Fruit fly (Drosophila melanogaster): ENCODE measurements around the gene Spn28F.

The Spn28F gene

dm6 chr2L:8204996-8205567 is 36.5 kb downstream of the Spn28F start, which contains the start of gene SLC5A11 (continued):
- TF ChIP-seq Nf-YA (GFP tag; IDR thresholded peaks at IDR 0.05) (peak; percentile 77), CG16813 (GFP tag; IDR thresholded peaks at IDR 0.05; ENCODE audit: partially characterized antibody) (no peak), Optix (GFP tag; IDR thresholded peaks at IDR 0.05) (peak; percentile 68; the same call in 2 of the 3 replicates), Atf-2 (GFP tag; optimal IDR thresholded peaks at IDR 0.05) (peak; percentile 95), CG12219 (GFP tag; optimal IDR thresholded peaks at IDR 0.05) (peak; percentile 93), CG7963 (GFP tag; IDR thresholded peaks at IDR 0.05; ENCODE audit: partially characterized antibody) (no peak), CG34224 (GFP tag; IDR thresholded peaks at IDR 0.05; ENCODE audit: partially characterized antibody) (no peak), tgo (GFP tag; IDR thresholded peaks at IDR 0.05) (peak; percentile 98), CG9876 (GFP tag; optimal IDR thresholded peaks at IDR 0.05) (peak; percentile 54), CG5245 (GFP tag; optimal IDR thresholded peaks at IDR 0.05) (peak; percentile 99), NK7.1 (GFP tag; optimal IDR thresholded peaks at IDR 0.05) (peak; percentile 97), sr (GFP tag; IDR thresholded peaks at IDR 0.05) (peak; percentile 93), C15 (GFP tag; IDR thresholded peaks at IDR 0.05) (peak; percentile 97), Ets97D (GFP tag; optimal IDR thresholded peaks at IDR 0.05) (peak; percentile 96), CG8924 (tag; optimal IDR thresholded peaks at IDR 0.05) (peak; percentile 100), CG6272 (GFP tag; IDR thresholded peaks at IDR 0.05) (peak; percentile 93), grn (GFP tag; optimal IDR thresholded peaks at IDR 0.05) (peak; percentile 97), CG2129 (GFP tag; IDR thresholded peaks at IDR 0.05; ENCODE audit: partially characterized antibody) (no peak), nau (GFP tag; optimal IDR thresholded peaks at IDR 0.05) (peak; percentile 98), CG9797 (GFP tag; optimal IDR thresholded peaks at IDR 0.05) (peak; percentile 19), E2f1 (GFP tag; IDR thresholded peaks at IDR 0.05) (peak; percentile 97), ci (GFP tag; IDR thresholded peaks at IDR 0.05) (peak; percentile 95), phol (tag; optimal IDR thresholded peaks at IDR 0.05) (peak; percentile 92), sqz (GFP tag; optimal IDR thresholded peaks at IDR 0.05) (peak; percentile 89), CG8290 (GFP tag; optimal IDR thresholded peaks at IDR 0.05) (peak; percentile 93), CG8290 (tag; optimal IDR thresholded peaks at IDR 0.05) (peak in 1 of 2 experiments; percentile 57), CG9437 (GFP tag; optimal IDR thresholded peaks at IDR 0.05) (peak; percentile 93), crol (GFP tag; IDR thresholded peaks at IDR 0.05) (0 out of 2 replicates have a peak, but pooled peaks have one; percentile 19), CG10274 (GFP tag; optimal IDR thresholded peaks at IDR 0.05) (peak; percentile 84), Chrac-16 (GFP tag; optimal IDR thresholded peaks at IDR 0.05) (peak; percentile 87), Aef1 (GFP tag; IDR thresholded peaks at IDR 0.05) (peak; percentile 100), CG18476 (GFP tag; optimal IDR thresholded peaks at IDR 0.05) (peak; percentile 99), unpg (GFP tag; optimal IDR thresholded peaks at IDR 0.05) (peak; percentile 85), prd (optimal IDR thresholded peaks at IDR 0.05) (no peak), prd (GFP tag; IDR thresholded peaks at IDR 0.05) (peak; percentile 97), Mrtf (GFP tag; IDR thresholded peaks at IDR 0.05) (peak; percentile 94), cwo (GFP tag; optimal IDR thresholded peaks at IDR 0.05) (peak; percentile 97), CG3407 (GFP tag; optimal IDR thresholded peaks at IDR 0.05) (peak; percentile 86), gsb-n (tag; optimal IDR thresholded peaks at IDR 0.05) (peak; percentile 78), CG12942 (GFP tag; optimal IDR thresholded peaks at IDR 0.05) (peak; percentile 97), Xbp1 (GFP tag; optimal IDR thresholded peaks at IDR 0.05) (peak; percentile 100), sd (tag; optimal IDR thresholded peaks at IDR 0.05) (peak; percentile 99), fd102C (GFP tag; optimal IDR thresholded peaks at IDR 0.05) (no peak), bbx (GFP tag; IDR thresholded peaks at IDR 0.05; ENCODE audit: partially characterized antibody) (no peak; the same call in 1 of the 2 replicates), amos (GFP tag; IDR thresholded peaks at IDR 0.05; ENCODE audit: partially characterized antibody) (no peak; the same call in 1 of the 2 replicates), aop (GFP tag; IDR thresholded peaks at IDR 0.05) (peak; percentile 34; the same call in 1 of the 2 replicates), ftz-f1 (GFP tag; optimal IDR thresholded peaks at IDR 0.05) (no peak), repo (GFP tag; optimal IDR thresholded peaks at IDR 0.05) (peak; percentile 96), trem (tag; optimal IDR thresholded peaks at IDR 0.05) (peak; percentile 88), Hr78 (GFP tag; optimal IDR thresholded peaks at IDR 0.05) (peak in 1 of 2 experiments; percentile 86)
